Worm (Caenorhabditis elegans) whole organism, midembryonic: ENCODE data around the gene str-92.

Experiments
- T22C8.4 ChIP-seq: fragments of 200-800 bp; sonication (Bioruptor generic); IDR thresholded peaks from 2 replicates; pipeline ENCODE4 v1.3.6; 2022; ENCODE audit warnings: missing genetic modification characterization, missing compliant biosample characterization
- cog-1 ChIP-seq: sonication (generic microtip); optimal IDR thresholded peaks from 2 replicates; lab custom pipeline; 2016; ENCODE audit warnings: missing genetic modification characterization, missing compliant biosample characterization
- flt-1 ChIP-seq: fragments of 200-800 bp; sonication (Bioruptor generic); IDR thresholded peaks from 2 replicates; pipeline ENCODE4 v1.3.6; 2022; ENCODE audit warnings: missing genetic modification characterization, missing compliant biosample characterization
- klf-2 ChIP-seq: fragments of 200-800 bp; sonication (Bioruptor generic); conservative IDR thresholded peaks from 2 replicates; pipeline ENCODE4 v1.3.6; 2022; ENCODE audit warnings: missing genetic modification reagents, missing genetic modification characterization, missing compliant biosample characterization
- med-1 ChIP-seq: sonication (generic microtip); optimal IDR thresholded peaks from 2 replicates; lab custom pipeline; 2017; ENCODE audit warnings: missing genetic modification characterization, mild to moderate bottlenecking, missing compliant biosample characterization, antibody characterized with exemption, missing genetic modification reagents; ENCODE audit not compliant: insufficient read depth
- ref-1 ChIP-seq: fragments of 200-800 bp; sonication (Bioruptor generic); conservative IDR thresholded peaks from 2 replicates; pipeline ENCODE4 v1.3.6; 2022; ENCODE audit warnings: missing genetic modification reagents, missing genetic modification characterization, missing compliant biosample characterization
- tab-1 ChIP-seq: fragments of 200-800 bp; sonication (Bioruptor generic); IDR thresholded peaks from 2 replicates; pipeline ENCODE4 v1.3.6; 2022; ENCODE audit warnings: missing genetic modification characterization, missing compliant biosample characterization
- ztf-29 ChIP-seq: fragments of 200-800 bp; sonication (Bioruptor generic); IDR thresholded peaks from 2 replicates; pipeline ENCODE4 v1.3.6; 2022; ENCODE audit warnings: missing genetic modification reagents, missing genetic modification characterization, missing compliant biosample characterization

- no peak for TF ChIP-seq klf-2
- TF ChIP-seq tab-1 (GFP tag; lab: Robert Waterston, UW) = no peak
- TF ChIP-seq flt-1 = no peak
- TF ChIP-seq ztf-29 (GFP tag; lab: Robert Waterston, UW) = no peak
- no peak for TF ChIP-seq med-1 (GFP tag; lab: Kevin White, UChicago)
- TF ChIP-seq cog-1 (tag; lab: Kevin White, UChicago) = no peak
- TF ChIP-seq T22C8.4 (GFP tag; lab: Robert Waterston, UW) = no peak
- no peak for TF ChIP-seq ref-1 (GFP tag; lab: Robert Waterston, UW)
Measured at ce11 chrV:17723142-17723781, 46.8 kb upstream of the str-92 start.
